Worm (Caenorhabditis elegans): ENCODE data around the gene srw-61.
"Not testable (repeated sequence)": the region's sequence is repeated elsewhere in the genome, so short reads cannot be mapped to it uniquely, and the experiment has no call there.

ce11 chrIV:16260262-16260661, 21.8 kb upstream of the srw-61 start:
- TF ChIP-seq ama-1 (optimal IDR thresholded peaks at IDR 0.05); ama-1 (GFP tag; optimal IDR thresholded peaks at IDR 0.05); lin-35 (GFP tag; optimal IDR thresholded peaks at IDR 0.05); efl-1 (GFP tag; optimal IDR thresholded peaks at IDR 0.05); athp-1 (tag; optimal IDR thresholded peaks at IDR 0.05); Y79H2A.3 (GFP tag; conservative IDR thresholded peaks at IDR 0.05); sea-2 (GFP tag; IDR thresholded peaks at IDR 0.05); ztf-3 (GFP tag; optimal IDR thresholded peaks at IDR 0.05); unc-130 (GFP tag; optimal IDR thresholded peaks at IDR 0.05); hrde-1 (tag; optimal IDR thresholded peaks at IDR 0.05; ENCODE audit: borderline replicate concordance); F33H1.4 (GFP tag; IDR thresholded peaks at IDR 0.05): not testable (repeated sequence)
